Worm (Caenorhabditis elegans) whole organism, L2 larva: ENCODE measurements around the gene T26A5.6.
A peak's percentile ranks its signal among the peaks of the same experiment; 100 is the strongest.

Experiments used
- F13H6.1 ChIP-seq: sonication (generic microtip); optimal IDR thresholded peaks from 2 replicates; lab custom pipeline; 2016; ENCODE audit warnings: missing genetic modification characterization, missing compliant biosample characterization
- ZK546.5 ChIP-seq: sonication (generic microtip); optimal IDR thresholded peaks from 2 replicates; lab custom pipeline; 2017; ENCODE audit warnings: missing biosample characterization, missing genetic modification characterization
- aly-2 ChIP-seq: fragments of 150-350 bp; optimal IDR thresholded peaks from 2 replicates; lab custom pipeline; 2014; ENCODE audit warnings: missing biosample characterization, missing genetic modification characterization
- ama-1 ChIP-seq: fragments of 150-350 bp; optimal IDR thresholded peaks from 2 replicates; lab custom pipeline; 2018; ENCODE audit warnings: inconsistent platforms
- blmp-1 ChIP-seq: sonication (generic microtip); optimal IDR thresholded peaks from 2 replicates; lab custom pipeline; 2017; ENCODE audit warnings: missing genetic modification characterization, mild to moderate bottlenecking, missing compliant biosample characterization, antibody characterized with exemption, moderate library complexity; ENCODE audit not compliant: insufficient read depth
- crh-2 ChIP-seq: sonication (generic microtip); optimal IDR thresholded peaks from 2 replicates; lab custom pipeline; 2017; ENCODE audit warnings: missing biosample characterization, missing genetic modification characterization
- egl-27 ChIP-seq: sonication (generic microtip); optimal IDR thresholded peaks from 3 replicates; lab custom pipeline; 2017; ENCODE audit warnings: missing biosample characterization, missing genetic modification reagents, missing genetic modification characterization
- elt-3 ChIP-seq: sonication (generic microtip); optimal IDR thresholded peaks from 2 replicates; lab custom pipeline; 2017; ENCODE audit warnings: missing biosample characterization, missing genetic modification characterization
- fos-1 ChIP-seq: fragments of 150-350 bp; optimal IDR thresholded peaks from 2 replicates; lab custom pipeline; 2014; ENCODE audit warnings: missing biosample characterization, missing genetic modification characterization
- lin-11 ChIP-seq: fragments of 150-350 bp; sonication (generic microtip); optimal IDR thresholded peaks from 2 replicates; lab custom pipeline; 2014; ENCODE audit warnings: missing biosample characterization, missing genetic modification characterization, inconsistent platforms, mixed read lengths
- lin-39 ChIP-seq: fragments of 150-350 bp; optimal IDR thresholded peaks from 2 replicates; lab custom pipeline; 2014; ENCODE audit warnings: missing biosample characterization, missing genetic modification reagents, missing genetic modification characterization
- lsy-2 ChIP-seq, 2 experiments: fragments of 150-350 bp in 1 of 2; sonication (generic microtip) in 1 of 2; optimal IDR thresholded peaks; 2 replicates each; lab custom pipeline; 2014 to 2017; ENCODE audit warnings: missing biosample characterization in 2 of 2, missing genetic modification characterization in 2 of 2
- mbf-1 ChIP-seq: sonication (generic microtip); optimal IDR thresholded peaks from 2 replicates; lab custom pipeline; 2017; ENCODE audit warnings: missing biosample characterization, missing genetic modification characterization
- mdl-1 ChIP-seq, 2 experiments: fragments of 150-350 bp in 1 of 2; sonication (generic microtip) in 1 of 2; optimal IDR thresholded peaks; 2 replicates each; lab custom pipeline; 2017; ENCODE audit warnings: missing biosample characterization in 2 of 2, missing genetic modification characterization in 2 of 2
- nhr-10 ChIP-seq: sonication (generic microtip); optimal IDR thresholded peaks from 2 replicates; lab custom pipeline; 2017; ENCODE audit warnings: missing biosample characterization, missing genetic modification characterization
- nhr-11 ChIP-seq: fragments of 150-350 bp; optimal IDR thresholded peaks from 2 replicates; lab custom pipeline; 2014; ENCODE audit warnings: missing biosample characterization, missing genetic modification characterization
- nhr-12 ChIP-seq: fragments of 150-350 bp; optimal IDR thresholded peaks from 2 replicates; lab custom pipeline; 2014; ENCODE audit warnings: missing biosample characterization, missing genetic modification characterization
- nhr-129 ChIP-seq: fragments of 150-350 bp; optimal IDR thresholded peaks from 2 replicates; lab custom pipeline; 2014; ENCODE audit warnings: missing biosample characterization, missing genetic modification characterization
- nhr-23 ChIP-seq: fragments of 150-350 bp; optimal IDR thresholded peaks from 2 replicates; lab custom pipeline; 2014; ENCODE audit warnings: missing biosample characterization, missing genetic modification reagents, missing genetic modification characterization
- nhr-237 ChIP-seq: fragments of 150-350 bp; optimal IDR thresholded peaks from 2 replicates; lab custom pipeline; 2014; ENCODE audit warnings: missing biosample characterization, missing genetic modification characterization
- nhr-25 ChIP-seq: fragments of 150-350 bp; sonication (generic microtip); optimal IDR thresholded peaks from 3 replicates; lab custom pipeline; 2014; ENCODE audit warnings: missing biosample characterization, missing genetic modification characterization
- nhr-6 ChIP-seq: fragments of 150-350 bp; optimal IDR thresholded peaks from 2 replicates; lab custom pipeline; 2014; ENCODE audit warnings: missing biosample characterization, missing genetic modification characterization
- peb-1 ChIP-seq: fragments of 150-350 bp; optimal IDR thresholded peaks from 2 replicates; lab custom pipeline; 2014; ENCODE audit warnings: missing biosample characterization, missing genetic modification characterization
- sem-4 ChIP-seq: fragments of 150-350 bp; optimal IDR thresholded peaks from 2 replicates; lab custom pipeline; 2014; ENCODE audit warnings: missing biosample characterization, missing genetic modification reagents, missing genetic modification characterization
- skn-1 ChIP-seq: sonication (generic microtip); optimal IDR thresholded peaks from 2 replicates; lab custom pipeline; 2017; ENCODE audit warnings: missing biosample characterization, missing genetic modification characterization
- sma-3 ChIP-seq: sonication (generic microtip); optimal IDR thresholded peaks from 2 replicates; lab custom pipeline; 2016; ENCODE audit warnings: missing genetic modification reagents, missing genetic modification characterization, missing compliant biosample characterization
- sma-9 ChIP-seq, 2 experiments: fragments of 150-350 bp in 1 of 2; sonication (generic microtip) in 1 of 2; optimal IDR thresholded peaks; 2 replicates each; lab custom pipeline; 2014 to 2016; ENCODE audit warnings: missing genetic modification characterization in 2 of 2, mild to moderate bottlenecking in 1 of 2, missing biosample characterization in 1 of 2, missing compliant biosample characterization in 1 of 2, missing genetic modification reagents in 1 of 2, moderate library complexity in 1 of 2
- snpc-4 ChIP-seq: fragments of 150-350 bp; optimal IDR thresholded peaks from 2 replicates; lab custom pipeline; 2014; ENCODE audit warnings: missing biosample characterization, missing genetic modification characterization
- unc-55 ChIP-seq: fragments of 150-350 bp; sonication (generic microtip); optimal IDR thresholded peaks from 3 replicates; lab custom pipeline; 2014; ENCODE audit warnings: missing biosample characterization, missing genetic modification reagents, missing genetic modification characterization
- unc-62 ChIP-seq: fragments of 150-350 bp; optimal IDR thresholded peaks from 2 replicates; lab custom pipeline; 2014; ENCODE audit warnings: missing biosample characterization, missing genetic modification reagents, missing genetic modification characterization

T26A5.6 gene

ce11 chrIII:6450596-6450995 is at the start of gene T26A5.6:
Gene T26A5.6, minus strand, starts transcription at chrIII:6450696.
- TF ChIP-seq ZK546.5, result no peak
- no peak for TF ChIP-seq egl-27 (tag; lab: Kevin White, UChicago)

ce11 chrIII:6500032-6500564 is 49.6 kb upstream of the T26A5.6 start, which contains the start of gene F23F12.3:
Gene F23F12.3, plus strand, starts transcription at chrIII:6500514.
- no peak for TF ChIP-seq crh-2 (tag; lab: Kevin White, UChicago)
- peak; percentile 22 for TF ChIP-seq fos-1 (tag; lab: Kevin White, UChicago)
- TF ChIP-seq sem-4 (tag; lab: Kevin White, UChicago), result no peak
- TF ChIP-seq nhr-10 (tag; lab: Kevin White, UChicago), result no peak
- no peak for TF ChIP-seq peb-1 (tag; lab: Kevin White, UChicago)
- TF ChIP-seq, all 48 proteins: peak for 1

DNA sequence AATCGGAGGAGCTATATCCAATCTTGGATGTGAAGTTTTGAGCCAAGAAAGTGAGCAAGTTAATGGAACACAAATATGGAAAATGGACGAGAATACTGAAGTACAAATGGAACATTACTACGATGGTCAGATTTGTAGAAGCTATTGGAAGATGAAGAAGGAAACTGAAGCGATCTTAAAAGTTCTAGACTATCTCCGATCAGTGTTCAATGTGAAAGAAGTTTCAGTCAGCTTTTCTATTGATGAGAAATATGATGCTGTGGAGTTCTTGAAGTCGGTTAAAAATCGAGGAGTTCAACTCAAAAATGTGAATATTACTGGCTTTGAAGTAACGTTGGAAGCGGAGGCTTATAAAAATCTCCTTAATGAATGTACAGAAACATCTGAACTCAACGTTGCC is 48.6 kb upstream of the T26A5.6 start:
- TF ChIP-seq aly-2 (tag; lab: Kevin White, UChicago) (no peak), blmp-1 (tag; lab: Kevin White, UChicago) (no peak), nhr-6 (tag; lab: Kevin White, UChicago) (no peak), ama-1 (lab: Kevin White, UChicago) (no peak), peb-1 (tag; lab: Kevin White, UChicago) (no peak), nhr-237 (tag; lab: Kevin White, UChicago) (no peak), nhr-25 (tag; lab: Kevin White, UChicago) (no peak), sma-3 (GFP tag; lab: Kevin White, UChicago) (no peak), egl-27 (tag; lab: Kevin White, UChicago) (no peak), F13H6.1 (tag; lab: Kevin White, UChicago) (no peak), lsy-2 (tag; optimal IDR thresholded peaks at IDR 0.05; lab: Kevin White, UChicago) (no peak), lin-39 (tag; lab: Kevin White, UChicago) (no peak), nhr-12 (tag; lab: Kevin White, UChicago) (no peak)

ce11 chrIII:6498176-6498575 is 47.7 kb upstream of the T26A5.6 start, which contains the start of gene sdz-15:
Gene sdz-15, plus strand, starts transcription at chrIII:6498476.
- TF ChIP-seq nhr-23 (tag; lab: Kevin White, UChicago) (no peak), elt-3 (no peak), nhr-11 (tag; lab: Kevin White, UChicago) (no peak), snpc-4 (tag; lab: Kevin White, UChicago) (no peak), nhr-12 (tag; lab: Kevin White, UChicago) (no peak), lin-11 (tag; lab: Kevin White, UChicago) (no peak), crh-2 (tag; lab: Kevin White, UChicago) (no peak), skn-1 (tag; lab: Kevin White, UChicago) (no peak), mbf-1 (tag; lab: Kevin White, UChicago) (no peak), ZK546.5 (no peak)

ce11 chrIII:6495191-6495723 is 44.8 kb upstream of the T26A5.6 start, which contains the start of gene F23F12.13:
Gene F23F12.13, plus strand, starts transcription at chrIII:6495673.
- TF ChIP-seq fos-1 (tag; lab: Kevin White, UChicago) (peak; percentile 61), sma-9 (GFP tag; optimal IDR thresholded peaks at IDR 0.05; lab: Kevin White, UChicago) (peak; percentile 24), sma-9 (tag; optimal IDR thresholded peaks at IDR 0.05; lab: Kevin White, UChicago) (no peak), unc-55 (GFP tag; lab: Kevin White, UChicago) (no peak), nhr-129 (tag; lab: Kevin White, UChicago) (no peak), nhr-23 (tag; lab: Kevin White, UChicago) (no peak), nhr-10 (tag; lab: Kevin White, UChicago) (no peak), aly-2 (tag; lab: Kevin White, UChicago) (no peak), mdl-1 (tag; optimal IDR thresholded peaks at IDR 0.05; lab: Kevin White, UChicago) (no peak), crh-2 (tag; lab: Kevin White, UChicago) (no peak), unc-62 (no peak)
